Worm (Caenorhabditis elegans): ENCODE measurements around the gene csp-2.

- no peak for TF ChIP-seq ZK546.5 (tag; optimal IDR thresholded peaks at IDR 0.05)
- no peak for TF ChIP-seq snpc-4 (tag; optimal IDR thresholded peaks at IDR 0.05)
- no peak for TF ChIP-seq dmd-4 (tag; optimal IDR thresholded peaks at IDR 0.05)
- no peak for TF ChIP-seq lsy-2 (tag; optimal IDR thresholded peaks at IDR 0.05)
- TF ChIP-seq nhr-10 (tag; optimal IDR thresholded peaks at IDR 0.05), result no peak
- no peak for TF ChIP-seq ceh-82 (tag; optimal IDR thresholded peaks at IDR 0.05)
- no peak for TF ChIP-seq nhr-11 (tag; optimal IDR thresholded peaks at IDR 0.05)
- TF ChIP-seq lin-13 (GFP tag; optimal IDR thresholded peaks at IDR 0.05), result no peak
- TF ChIP-seq nhr-12 (tag; optimal IDR thresholded peaks at IDR 0.05), result no peak
- TF ChIP-seq ama-1 (optimal IDR thresholded peaks at IDR 0.05), result no peak
- no peak for TF ChIP-seq nhr-25 (tag; optimal IDR thresholded peaks at IDR 0.05)
- no peak for TF ChIP-seq unc-62 (GFP tag; optimal IDR thresholded peaks at IDR 0.05)
- TF ChIP-seq elt-1 (tag; optimal IDR thresholded peaks at IDR 0.05), result no peak
Measured at ce11 chrIV:6361668-6362067, 54.1 kb downstream of the csp-2 start, which contains the start of gene Y73B6BL.47.
